Fruit fly (Drosophila melanogaster) whole organism, embryonic: Measurements from ENCODE around the gene RpL28.

Experiments used
- Atf6 ChIP-seq: fragments of 200-800 bp; sonication (Bioruptor generic); IDR thresholded peaks from 2 replicates; pipeline ENCODE4 v1.3.6; 2022; ENCODE audit warnings: missing biosample characterization, missing genetic modification characterization
- B-H2 ChIP-seq: fragments of 200-800 bp; sonication (Bioruptor generic); optimal IDR thresholded peaks from 2 replicates; lab custom pipeline; 2018; ENCODE audit warnings: missing biosample characterization, mild to moderate bottlenecking, missing genetic modification characterization
- BEAF-32 ChIP-seq: fragments of 200-800 bp; sonication (Bioruptor generic); optimal IDR thresholded peaks from 3 replicates; lab custom pipeline; 2017; ENCODE audit warnings: missing biosample characterization, missing genetic modification characterization, mild to moderate bottlenecking, moderate library complexity, missing genetic modification reagents
- Blimp-1 ChIP-seq: fragments of 200-800 bp; sonication (Bioruptor generic); optimal IDR thresholded peaks from 3 replicates; lab custom pipeline; 2018; ENCODE audit warnings: missing biosample characterization, missing genetic modification characterization, mild to moderate bottlenecking, moderate library complexity, missing genetic modification reagents
- BtbVII ChIP-seq: fragments of 200-800 bp; sonication (Bioruptor generic); optimal IDR thresholded peaks from 3 replicates; lab custom pipeline; 2017; ENCODE audit warnings: missing biosample characterization, mild to moderate bottlenecking, missing genetic modification characterization
- CG10209 ChIP-seq: fragments of 200-800 bp; sonication (Bioruptor generic); optimal IDR thresholded peaks from 3 replicates; lab custom pipeline; 2017; ENCODE audit warnings: missing biosample characterization, mild to moderate bottlenecking, missing genetic modification characterization, missing genetic modification reagents
- CG11723 ChIP-seq: fragments of 200-800 bp; sonication (Bioruptor generic); optimal IDR thresholded peaks from 2 replicates; lab custom pipeline; 2017; ENCODE audit warnings: missing biosample characterization, mild to moderate bottlenecking, missing genetic modification characterization
- CG13296 ChIP-seq: fragments of 200-800 bp; sonication (Bioruptor generic); optimal IDR thresholded peaks from 3 replicates; lab custom pipeline; 2018; ENCODE audit warnings: missing biosample characterization, mild to moderate bottlenecking, missing genetic modification characterization
- CG15479 ChIP-seq: fragments of 200-800 bp; sonication (Bioruptor generic); optimal IDR thresholded peaks from 3 replicates; lab custom pipeline; 2019; ENCODE audit warnings: missing biosample characterization, mild to moderate bottlenecking, missing genetic modification characterization, moderate library complexity
- CG17328 ChIP-seq: fragments of 200-800 bp; sonication (Bioruptor generic); IDR thresholded peaks from 2 replicates; pipeline ENCODE4 v1.3.6; 2022; ENCODE audit warnings: missing biosample characterization, missing genetic modification characterization
- CG1832 ChIP-seq: fragments of 200-800 bp; sonication (Bioruptor generic); optimal IDR thresholded peaks from 2 replicates; lab custom pipeline; 2017; ENCODE audit warnings: missing biosample characterization, mild to moderate bottlenecking, missing genetic modification characterization, inconsistent platforms
- CG31441 ChIP-seq: fragments of 200-800 bp; sonication (Bioruptor generic); IDR thresholded peaks from 2 replicates; pipeline ENCODE4 v1.3.6; 2022; ENCODE audit warnings: missing biosample characterization, missing genetic modification characterization
- CG34422 ChIP-seq: fragments of 200-800 bp; sonication (Bioruptor generic); IDR thresholded peaks from 3 replicates; pipeline ENCODE4 v1.3.6; 2022; ENCODE audit warnings: missing biosample characterization, missing genetic modification characterization
- CG4328 ChIP-seq: fragments of 200-800 bp; sonication (Bioruptor generic); optimal IDR thresholded peaks from 3 replicates; lab custom pipeline; 2017; ENCODE audit warnings: missing biosample characterization, missing genetic modification reagents, missing genetic modification characterization
- CG6254 ChIP-seq: fragments of 200-800 bp; sonication (Bioruptor generic); optimal IDR thresholded peaks from 3 replicates; lab custom pipeline; 2017; ENCODE audit warnings: mild to moderate bottlenecking, missing biosample characterization, missing genetic modification reagents, missing genetic modification characterization
- CG8478 ChIP-seq: fragments of >200 bp; optimal IDR thresholded peaks from 2 replicates; lab custom pipeline; 2018
- Deaf1 ChIP-seq: fragments of 200-800 bp; optimal IDR thresholded peaks from 3 replicates; lab custom pipeline; 2019; ENCODE audit warnings: missing biosample characterization, mild to moderate bottlenecking, missing genetic modification characterization, moderate library complexity
- E2f1 ChIP-seq: fragments of 200-800 bp; sonication (Bioruptor generic); IDR thresholded peaks from 2 replicates; pipeline ENCODE4 v1.3.6; 2022; ENCODE audit warnings: missing biosample characterization, missing genetic modification characterization
- E2f2 ChIP-seq: fragments of 200-800 bp; sonication (Bioruptor generic); IDR thresholded peaks from 2 replicates; pipeline ENCODE4 v1.3.6; 2022; ENCODE audit warnings: missing biosample characterization, missing genetic modification characterization
- Fer1 ChIP-seq: fragments of 200-800 bp; sonication (Bioruptor generic); optimal IDR thresholded peaks from 2 replicates; lab custom pipeline; 2017; ENCODE audit warnings: missing biosample characterization, mild to moderate bottlenecking, missing genetic modification characterization
- HLH3B ChIP-seq: fragments of 200-800 bp; sonication (Bioruptor generic); IDR thresholded peaks from 2 replicates; pipeline ENCODE4 v1.3.6; 2022; ENCODE audit warnings: missing biosample characterization, missing genetic modification characterization
- Hmx ChIP-seq: fragments of 200-800 bp; sonication (Bioruptor generic); optimal IDR thresholded peaks from 2 replicates; lab custom pipeline; 2016; ENCODE audit warnings: missing biosample characterization, missing genetic modification characterization
- Lhr ChIP-seq: fragments of 200-800 bp; sonication (Bioruptor generic); optimal IDR thresholded peaks from 3 replicates; lab custom pipeline; 2017; ENCODE audit warnings: mild to moderate bottlenecking, missing biosample characterization, missing genetic modification reagents, missing genetic modification characterization
- Lim3 ChIP-seq: fragments of 200-800 bp; sonication (Bioruptor generic); IDR thresholded peaks from 2 replicates; pipeline ENCODE4 v1.3.6; 2022; ENCODE audit warnings: missing biosample characterization, missing genetic modification characterization
- Mad ChIP-seq: fragments of 200-800 bp; sonication (Bioruptor generic); optimal IDR thresholded peaks from 2 replicates; lab custom pipeline; 2016; ENCODE audit warnings: missing biosample characterization, missing genetic modification characterization
- Med ChIP-seq: fragments of 200-800 bp; sonication (Bioruptor generic); peaks from one replicate; lab custom pipeline; 2016; ENCODE audit warnings: missing biosample characterization, missing genetic modification characterization, mild to moderate bottlenecking, inconsistent platforms, moderate library complexity
- Pdp1 ChIP-seq, 2 experiments: fragments of 200-800 bp; sonication (Bioruptor generic); optimal IDR thresholded peaks; 3 replicates each; lab custom pipeline; 2016; ENCODE audit warnings: missing biosample characterization in 2 of 2, missing genetic modification characterization in 2 of 2, mild to moderate bottlenecking in 1 of 2, moderate library complexity in 1 of 2
- YL-1 ChIP-seq: fragments of 200-800 bp; sonication (Bioruptor generic); optimal IDR thresholded peaks from 3 replicates; lab custom pipeline; 2017; ENCODE audit warnings: missing biosample characterization, mild to moderate bottlenecking, missing genetic modification characterization
- ac ChIP-seq: fragments of 200-800 bp; sonication (Bioruptor generic); optimal IDR thresholded peaks from 3 replicates; lab custom pipeline; 2017; ENCODE audit warnings: missing biosample characterization, mild to moderate bottlenecking, missing genetic modification characterization
- cg ChIP-seq: fragments of 200-800 bp; sonication (Bioruptor generic); optimal IDR thresholded peaks from 3 replicates; lab custom pipeline; 2019; ENCODE audit warnings: missing biosample characterization, mild to moderate bottlenecking, missing genetic modification characterization, moderate library complexity
- chinmo ChIP-seq: fragments of 200-800 bp; sonication (Bioruptor generic); IDR thresholded peaks from 4 replicates; pipeline ENCODE4 v1.3.6; 2022; ENCODE audit warnings: missing biosample characterization, missing genetic modification characterization; ENCODE audit not compliant: partially characterized antibody
- chn ChIP-seq: fragments of 200-800 bp; sonication (Bioruptor generic); optimal IDR thresholded peaks from 2 replicates; lab custom pipeline; 2016; ENCODE audit warnings: missing biosample characterization, missing genetic modification characterization
- corto ChIP-seq: fragments of 200-800 bp; sonication (Bioruptor generic); optimal IDR thresholded peaks from 2 replicates; lab custom pipeline; 2016; ENCODE audit warnings: missing biosample characterization, mild to moderate bottlenecking, missing genetic modification characterization, moderate library complexity
- crol ChIP-seq: fragments of 200-800 bp; sonication (Bioruptor generic); IDR thresholded peaks from 2 replicates; pipeline ENCODE4 v1.3.6; 2022; ENCODE audit warnings: missing biosample characterization, missing genetic modification characterization
- ftz-f1 ChIP-seq: fragments of 200-800 bp; sonication (Bioruptor generic); optimal IDR thresholded peaks from 2 replicates; lab custom pipeline; 2016; ENCODE audit warnings: missing biosample characterization, missing genetic modification characterization
- gcm ChIP-seq: fragments of 200-800 bp; sonication (Bioruptor generic); optimal IDR thresholded peaks from 2 replicates; lab custom pipeline; 2019; ENCODE audit warnings: missing biosample characterization, mild to moderate bottlenecking, missing genetic modification characterization, moderate library complexity
- grn ChIP-seq: fragments of 200-800 bp; sonication (Bioruptor generic); optimal IDR thresholded peaks from 3 replicates; lab custom pipeline; 2017; ENCODE audit warnings: missing biosample characterization, missing genetic modification characterization
- gt ChIP-seq: fragments of 200-800 bp; sonication (Bioruptor generic); IDR thresholded peaks from 2 replicates; pipeline ENCODE4 v1.3.6; 2022; ENCODE audit warnings: missing biosample characterization, missing genetic modification characterization
- hb ChIP-seq: fragments of 200-800 bp; sonication (Bioruptor generic); IDR thresholded peaks from 3 replicates; pipeline ENCODE4 v1.3.6; 2022; ENCODE audit warnings: missing biosample characterization, missing genetic modification characterization; ENCODE audit not compliant: partially characterized antibody
- nau ChIP-seq: fragments of 200-800 bp; sonication (Bioruptor generic); optimal IDR thresholded peaks from 3 replicates; lab custom pipeline; 2017; ENCODE audit warnings: missing biosample characterization, mild to moderate bottlenecking, missing genetic modification characterization, missing genetic modification reagents
- pros ChIP-seq: fragments of 200-800 bp; sonication (Bioruptor generic); optimal IDR thresholded peaks from 3 replicates; lab custom pipeline; 2019; ENCODE audit warnings: missing biosample characterization, mild to moderate bottlenecking, missing genetic modification characterization, moderate library complexity
- repo ChIP-seq: fragments of 200-800 bp; sonication (Bioruptor generic); optimal IDR thresholded peaks from 2 replicates; lab custom pipeline; 2016; ENCODE audit warnings: missing biosample characterization, missing genetic modification characterization
- slp2 ChIP-seq: fragments of 200-800 bp; sonication (Bioruptor generic); optimal IDR thresholded peaks from 2 replicates; lab custom pipeline; 2016; ENCODE audit warnings: missing biosample characterization, missing genetic modification characterization
- sob ChIP-seq: fragments of 200-800 bp; sonication (Bioruptor generic); IDR thresholded peaks from 2 replicates; pipeline ENCODE4 v1.3.6; 2022; ENCODE audit warnings: missing biosample characterization, missing genetic modification characterization
- sug ChIP-seq: fragments of 200-800 bp; optimal IDR thresholded peaks from 2 replicates; lab custom pipeline; 2019; ENCODE audit warnings: missing biosample characterization, mild to moderate bottlenecking, missing genetic modification characterization, moderate library complexity
- twi ChIP-seq: fragments of 200-800 bp; optimal IDR thresholded peaks from 2 replicates; lab custom pipeline; 2019; ENCODE audit warnings: missing biosample characterization, mild to moderate bottlenecking, missing genetic modification characterization, moderate library complexity
- wdn ChIP-seq: fragments of 200-800 bp; sonication (Bioruptor generic); IDR thresholded peaks from 2 replicates; pipeline ENCODE4 v1.3.6; 2022; ENCODE audit warnings: missing biosample characterization, missing genetic modification characterization
- zen2 ChIP-seq: fragments of 200-800 bp; sonication (Bioruptor generic); IDR thresholded peaks from 3 replicates; pipeline ENCODE4 v1.3.6; 2022; ENCODE audit warnings: missing biosample characterization, missing genetic modification characterization; ENCODE audit not compliant: partially characterized antibody

Gene RpL28

dm6 chr3L:3236319-3236718 is 13.6 kb upstream of the RpL28 start (continued):
- TF ChIP-seq HLH3B (no peak), CG13296 (peak; percentile 16), CG10209 (GFP tag; lab: Kevin White, UChicago) (no peak), B-H2 (peak; percentile 31), zen2 (GFP tag; lab: Robert Waterston, UW) (no peak), Lim3 (GFP tag; lab: Robert Waterston, UW) (no peak), gt (no peak), CG17328 (GFP tag; lab: Robert Waterston, UW) (no peak), E2f1 (no peak), grn (no peak), nau (GFP tag; lab: Kevin White, UChicago) (no peak), CG31441 (GFP tag; lab: Robert Waterston, UW) (no peak), Pdp1 (GFP tag; optimal IDR thresholded peaks at IDR 0.05; lab: Kevin White, UChicago) (no peak), ac (no peak), Blimp-1 (GFP tag; lab: Kevin White, UChicago) (no peak), repo (GFP tag; lab: Kevin White, UChicago) (no peak), Med (peak; percentile 20), BEAF-32 (GFP tag; lab: Kevin White, UChicago) (no peak), Hmx (GFP tag; lab: Kevin White, UChicago) (no peak)

DNA sequence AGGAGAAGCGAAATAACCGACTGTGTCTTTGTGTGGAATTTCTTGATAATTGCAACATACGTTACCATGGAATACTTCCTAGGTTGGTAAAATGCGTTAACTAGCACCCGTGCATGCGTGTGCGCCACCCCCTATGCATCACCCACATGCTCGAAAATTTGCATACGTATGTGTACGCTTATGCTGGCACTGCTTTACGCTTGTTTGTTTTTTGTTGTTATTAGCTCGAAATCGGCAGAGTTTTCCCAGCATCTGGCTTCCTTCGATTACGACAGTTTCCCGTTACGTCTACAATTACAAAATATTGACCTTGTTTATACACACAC is 3.7 kb upstream of the RpL28 start:
- TF ChIP-seq Pdp1 (GFP tag; optimal IDR thresholded peaks at IDR 0.05; lab: Kevin White, UChicago) (peak in 1 of 2 experiments; percentile 41), CG34422 (GFP tag; lab: Robert Waterston, UW) (peak; percentile 4; the same call in 1 of the 3 replicates), E2f1 (no peak), Lhr (GFP tag; lab: Kevin White, UChicago) (no peak), gcm (GFP tag; lab: Kevin White, UChicago) (peak; percentile 74), CG8478 (lab: Kevin White, UChicago) (peak; percentile 52), slp2 (GFP tag; lab: Kevin White, UChicago) (no peak), twi (peak; percentile 46), CG15479 (GFP tag; lab: Kevin White, UChicago) (peak; percentile 22), crol (GFP tag; lab: Robert Waterston, UW) (peak; percentile 82), cg (GFP tag; lab: Kevin White, UChicago) (peak; percentile 92), sug (tag; lab: Kevin White, UChicago) (peak; percentile 48), chinmo (GFP tag; lab: Robert Waterston, UW) (0 out of 4 replicates have a peak, but pooled peaks have one; percentile 84)

- TF ChIP-seq Blimp-1 (GFP tag; lab: Kevin White, UChicago) (no peak), corto (GFP tag; lab: Kevin White, UChicago) (no peak), CG15479 (GFP tag; lab: Kevin White, UChicago) (peak; percentile 58), sob (GFP tag; lab: Robert Waterston, UW) (peak; percentile 20; the same call in 1 of the 2 replicates), CG4328 (GFP tag; lab: Kevin White, UChicago) (no peak), CG11723 (no peak), Deaf1 (tag; lab: Kevin White, UChicago) (no peak), E2f2 (GFP tag; lab: Robert Waterston, UW) (no peak), ftz-f1 (GFP tag; lab: Kevin White, UChicago) (peak; percentile 34), Fer1 (peak; percentile 26), chn (peak; percentile 26), Mad (GFP tag; lab: Kevin White, UChicago) (no peak), YL-1 (GFP tag; lab: Kevin White, UChicago) (peak; percentile 8), Atf6 (GFP tag; lab: Robert Waterston, UW) (peak; percentile 50; the same call in 1 of the 2 replicates), wdn (GFP tag; lab: Robert Waterston, UW) (no peak), CG6254 (peak; percentile 20), hb (GFP tag; lab: Robert Waterston, UW) (0 out of 3 replicates have a peak, but pooled peaks have one; percentile 18), pros (GFP tag; lab: Kevin White, UChicago) (peak; percentile 58), CG1832 (GFP tag; lab: Kevin White, UChicago) (peak; percentile 87), BtbVII (GFP tag; lab: Kevin White, UChicago) (peak; percentile 51)
Observed at dm6 chr3L:3225769-3226457, 3.2 kb upstream of the RpL28 start.
